Fruit fly (Drosophila melanogaster): ENCODE results near the gene oc.
A peak's percentile ranks its signal among the peaks of the same experiment; 100 is the strongest.

Gene oc

dm6 chrX:8624867-8625266, 25.6 kb downstream of the oc start (continued):
- TF ChIP-seq wek (GFP tag; optimal IDR thresholded peaks at IDR 0.05): no peak
- peak; percentile 76; the same call in 2 of the 3 replicates for TF ChIP-seq CG2199 (GFP tag; IDR thresholded peaks at IDR 0.05)
- TF ChIP-seq nmo (GFP tag; optimal IDR thresholded peaks at IDR 0.05): peak; percentile 33
- TF ChIP-seq twi (tag; optimal IDR thresholded peaks at IDR 0.05): peak; percentile 32
- TF ChIP-seq chm (GFP tag; IDR thresholded peaks at IDR 0.05): no peak
- peak; percentile 7 for TF ChIP-seq CG12219 (GFP tag; optimal IDR thresholded peaks at IDR 0.05)
- 0 out of 2 replicates have a peak, but pooled peaks have one; percentile 35 for TF ChIP-seq sna (GFP tag; IDR thresholded peaks at IDR 0.05; ENCODE audit: partially characterized antibody)
- peak; percentile 25 for TF ChIP-seq CG17385 (GFP tag; optimal IDR thresholded peaks at IDR 0.05)
- peak; percentile 18; the same call in 1 of the 4 replicates for TF ChIP-seq Dll (GFP tag; IDR thresholded peaks at IDR 0.05; ENCODE audit: partially characterized antibody)
- no peak for TF ChIP-seq CG1024 (GFP tag; IDR thresholded peaks at IDR 0.05)
- TF ChIP-seq Bteb2 (GFP tag; optimal IDR thresholded peaks at IDR 0.05): no peak
- no peak for TF ChIP-seq H2.0 (GFP tag; IDR thresholded peaks at IDR 0.05)
- peak; percentile 39; the same call in 1 of the 2 replicates for TF ChIP-seq CG13287 (GFP tag; IDR thresholded peaks at IDR 0.05; ENCODE audit: partially characterized antibody)
- TF ChIP-seq gem (tag; optimal IDR thresholded peaks at IDR 0.05): no peak
- TF ChIP-seq grau (tag; optimal IDR thresholded peaks at IDR 0.05): no peak
- TF ChIP-seq sqz (GFP tag; optimal IDR thresholded peaks at IDR 0.05): peak; percentile 10
- peak; percentile 16 for TF ChIP-seq CG12071 (GFP tag; optimal IDR thresholded peaks at IDR 0.05)
- TF ChIP-seq Nf-YB (GFP tag; optimal IDR thresholded peaks at IDR 0.05): peak; percentile 97
- TF ChIP-seq CoRest (tag; optimal IDR thresholded peaks at IDR 0.05): peak; percentile 76
- TF ChIP-seq sd (tag; optimal IDR thresholded peaks at IDR 0.05): peak; percentile 72
- peak; percentile 20 for TF ChIP-seq zf30C (GFP tag; optimal IDR thresholded peaks at IDR 0.05)
- TF ChIP-seq HmgZ (tag; optimal IDR thresholded peaks at IDR 0.05): peak; percentile 60
- no peak for TF ChIP-seq CG3407 (GFP tag; optimal IDR thresholded peaks at IDR 0.05)
- TF ChIP-seq az2 (GFP tag; optimal IDR thresholded peaks at IDR 0.05): no peak
- TF ChIP-seq Spps (tag; optimal IDR thresholded peaks at IDR 0.05): peak; percentile 6
- TF ChIP-seq psq (GFP tag; optimal IDR thresholded peaks at IDR 0.05): peak; percentile 34
- no peak for TF ChIP-seq CG9215 (GFP tag; IDR thresholded peaks at IDR 0.05)
- TF ChIP-seq vvl (GFP tag; IDR thresholded peaks at IDR 0.05): peak; percentile 67
- TF ChIP-seq CG2712 (tag; optimal IDR thresholded peaks at IDR 0.05): peak; percentile 24
- 0 out of 2 replicates have a peak, but pooled peaks have one; percentile 8 for TF ChIP-seq Xrp1 (GFP tag; IDR thresholded peaks at IDR 0.05)
- 0 out of 2 replicates have a peak, but pooled peaks have one; percentile 20 for TF ChIP-seq Scr (GFP tag; IDR thresholded peaks at IDR 0.05; ENCODE audit: partially characterized antibody)
- TF ChIP-seq CG1832 (GFP tag; optimal IDR thresholded peaks at IDR 0.05): peak; percentile 99
- TF ChIP-seq CG32532 (GFP tag; IDR thresholded peaks at IDR 0.05): peak; percentile 33; the same call in 1 of the 2 replicates
- peak in 1 of 2 experiments; percentile 8 for TF ChIP-seq bsh (GFP tag; optimal IDR thresholded peaks at IDR 0.05)
- 0 out of 2 replicates have a peak, but pooled peaks have one; percentile 8 for TF ChIP-seq Rfx (GFP tag; IDR thresholded peaks at IDR 0.05)
- TF ChIP-seq pfk (GFP tag; optimal IDR thresholded peaks at IDR 0.05): peak; percentile 83
- peak; percentile 1 for TF ChIP-seq CG8924 (tag; optimal IDR thresholded peaks at IDR 0.05)
- TF ChIP-seq ato (GFP tag; IDR thresholded peaks at IDR 0.05; ENCODE audit: partially characterized antibody): peak; percentile 59
- TF ChIP-seq CG7987 (GFP tag; optimal IDR thresholded peaks at IDR 0.05): peak; percentile 91
- TF ChIP-seq Nf-YC (tag; optimal IDR thresholded peaks at IDR 0.05): peak; percentile 99
- 0 out of 2 replicates have a peak, but pooled peaks have one; percentile 55 for TF ChIP-seq CG42726 (GFP tag; IDR thresholded peaks at IDR 0.05; ENCODE audit: partially characterized antibody)
- TF ChIP-seq mirr (GFP tag; optimal IDR thresholded peaks at IDR 0.05): peak; percentile 27
- no peak for TF ChIP-seq tap (tag; optimal IDR thresholded peaks at IDR 0.05)
- peak; percentile 16 for TF ChIP-seq nerfin-1 (tag; optimal IDR thresholded peaks at IDR 0.05)
- TF ChIP-seq Abd-B (GFP tag; optimal IDR thresholded peaks at IDR 0.05): peak; percentile 24
- no peak for TF ChIP-seq CG1792 (GFP tag; optimal IDR thresholded peaks at IDR 0.05)
- peak; percentile 11 for TF ChIP-seq CG10462 (GFP tag; optimal IDR thresholded peaks at IDR 0.05)
- TF ChIP-seq phol (tag; optimal IDR thresholded peaks at IDR 0.05): peak; percentile 76
- TF ChIP-seq kni (GFP tag; optimal IDR thresholded peaks at IDR 0.05): peak; percentile 28
